Worm (Caenorhabditis elegans): ENCODE data around the gene cdh-4.

The cdh-4 gene

DNA sequence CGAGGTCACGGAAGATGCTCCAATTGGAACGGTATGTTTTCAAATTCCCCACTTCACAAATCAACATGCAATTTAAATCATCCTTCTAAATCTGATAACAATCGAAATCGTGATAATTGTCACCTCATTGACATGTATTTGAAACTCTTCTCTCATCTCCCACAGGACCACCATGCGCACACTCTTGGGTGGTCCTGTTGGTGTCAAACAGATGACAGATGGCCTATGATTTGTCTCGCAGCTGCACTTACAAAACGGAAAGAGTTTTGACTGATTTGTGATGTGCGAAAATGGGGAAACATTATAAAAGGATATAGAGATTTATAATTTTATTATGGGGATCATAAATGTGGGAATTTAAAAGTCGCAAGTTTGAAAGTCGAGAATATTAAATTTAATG lies 3.3 kb downstream of the cdh-4 start:
- TF ChIP-seq mab-5 (tag; optimal IDR thresholded peaks at IDR 0.05), result peak; percentile 0
- TF ChIP-seq ama-1 (optimal IDR thresholded peaks at IDR 0.05), result no peak
- no peak for TF ChIP-seq aly-2 (tag; optimal IDR thresholded peaks at IDR 0.05)

DNA sequence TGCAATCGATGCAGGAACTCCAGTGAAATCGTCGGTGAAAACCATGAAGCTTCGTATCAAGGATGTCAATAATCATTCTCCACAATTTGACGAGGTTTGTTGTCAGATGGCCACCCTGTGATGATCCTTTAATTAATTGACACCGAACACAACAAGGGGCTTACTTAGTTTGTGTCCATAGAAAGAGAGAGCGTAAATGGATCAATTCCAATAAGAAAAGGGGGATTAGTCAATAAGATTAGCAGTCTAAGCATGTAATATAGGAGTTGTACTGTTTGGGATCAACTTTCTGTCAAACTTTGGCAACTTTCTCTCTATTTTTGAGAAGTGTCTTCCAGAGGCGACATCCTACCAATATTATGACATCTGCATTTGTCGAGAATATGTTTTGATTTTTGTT lies 3.9 kb downstream of the cdh-4 start:
- no peak for TF ChIP-seq unc-39 (tag; optimal IDR thresholded peaks at IDR 0.05)
- TF ChIP-seq ztf-11 (tag; optimal IDR thresholded peaks at IDR 0.05), result no peak
- no peak for TF ChIP-seq ceh-16 (tag; optimal IDR thresholded peaks at IDR 0.05)

DNA sequence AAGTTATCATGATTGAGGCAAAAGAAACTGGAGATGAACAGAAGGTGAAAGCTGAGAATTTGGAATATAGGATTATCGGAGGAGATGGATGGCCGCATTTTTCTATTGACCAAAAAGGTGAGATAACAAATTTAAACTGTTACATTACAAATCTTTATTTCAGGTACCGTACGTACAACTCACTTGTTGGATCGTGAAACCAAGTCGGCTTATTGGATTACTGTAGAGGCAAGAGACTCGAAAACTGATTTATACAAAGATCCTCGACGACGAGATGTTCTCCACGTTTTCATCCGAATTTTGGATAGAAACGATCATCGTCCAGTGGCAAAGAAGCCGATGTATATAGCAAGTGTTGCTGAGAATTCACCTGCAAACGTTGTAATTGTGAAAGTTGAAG lies 5.8 kb downstream of the cdh-4 start:
- TF ChIP-seq nhr-11 (tag; optimal IDR thresholded peaks at IDR 0.05), result no peak
- TF ChIP-seq peb-1 (tag; optimal IDR thresholded peaks at IDR 0.05), result no peak
- TF ChIP-seq nhr-77 (tag; optimal IDR thresholded peaks at IDR 0.05), result no peak
- TF ChIP-seq ztf-11 (tag; optimal IDR thresholded peaks at IDR 0.05), result no peak

DNA sequence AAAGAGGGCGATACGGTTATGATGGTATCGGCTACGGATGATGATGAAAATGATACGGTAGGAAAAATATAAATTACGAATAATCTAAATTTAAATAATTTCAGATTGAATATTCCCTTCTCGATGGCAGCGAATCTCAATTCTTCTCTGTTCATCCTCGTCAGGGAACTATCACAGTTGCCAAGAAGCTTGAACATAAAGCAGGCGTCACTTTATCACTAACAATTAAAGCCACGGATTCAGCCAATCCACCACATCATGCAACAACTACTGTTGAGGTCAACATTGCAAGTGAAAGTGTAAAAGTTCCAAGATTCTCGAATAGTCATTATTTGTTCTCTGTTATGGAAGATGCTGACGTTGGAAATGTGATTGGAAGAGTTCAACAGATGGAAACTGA lies 10.8 kb downstream of the cdh-4 start:
- no peak for TF ChIP-seq nhr-6 (tag; optimal IDR thresholded peaks at IDR 0.05)
- TF ChIP-seq lin-11 (tag; optimal IDR thresholded peaks at IDR 0.05), result no peak
- TF ChIP-seq elt-3 (tag; optimal IDR thresholded peaks at IDR 0.05), result no peak
- TF ChIP-seq sem-4 (tag; optimal IDR thresholded peaks at IDR 0.05), result no peak
- no peak for TF ChIP-seq aly-2 (tag; optimal IDR thresholded peaks at IDR 0.05)
- TF ChIP-seq crh-2 (tag; optimal IDR thresholded peaks at IDR 0.05), result no peak
- no peak for TF ChIP-seq snpc-4 (tag; optimal IDR thresholded peaks at IDR 0.05)
- TF ChIP-seq nhr-25 (tag; optimal IDR thresholded peaks at IDR 0.05), result no peak
- no peak for TF ChIP-seq C34F6.9 (tag; optimal IDR thresholded peaks at IDR 0.05)
- no peak for TF ChIP-seq zag-1 (tag; optimal IDR thresholded peaks at IDR 0.05)
- TF ChIP-seq blmp-1 (tag; optimal IDR thresholded peaks at IDR 0.05; ENCODE audit: insufficient read depth), result no peak
- no peak for TF ChIP-seq egl-27 (tag; optimal IDR thresholded peaks at IDR 0.05)
- no peak for TF ChIP-seq unc-55 (GFP tag; optimal IDR thresholded peaks at IDR 0.05)
- TF ChIP-seq alr-1 (tag; optimal IDR thresholded peaks at IDR 0.05), result no peak
- no peak for TF ChIP-seq unc-39 (tag; optimal IDR thresholded peaks at IDR 0.05)

DNA sequence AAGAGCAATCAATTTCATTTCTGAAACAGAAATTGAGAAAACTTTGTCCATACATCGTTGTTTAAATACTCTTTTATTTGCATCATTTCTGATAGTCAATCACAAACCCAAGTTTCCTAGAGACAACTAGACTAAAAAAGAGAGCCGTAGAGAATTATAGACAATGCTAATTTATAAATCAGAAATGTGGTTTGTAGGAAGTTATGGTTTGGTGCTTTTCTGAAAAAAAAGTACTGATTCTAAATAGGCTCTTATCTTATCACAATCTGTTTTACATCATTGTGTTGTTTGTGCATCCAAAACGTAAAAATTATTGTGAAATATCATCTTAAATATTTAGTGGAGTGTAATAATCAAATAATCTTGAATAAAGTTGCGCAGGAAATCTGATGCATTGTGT lies 20.4 kb downstream of the cdh-4 start, which contains the start of gene ugt-62:
Gene ugt-62 (minus strand): TSS at position 20 of the 400 bp plus-strand sequence.
- TF ChIP-seq ama-1 (optimal IDR thresholded peaks at IDR 0.05) (no peak), C34F6.9 (tag; optimal IDR thresholded peaks at IDR 0.05) (no peak), nhr-10 (tag; optimal IDR thresholded peaks at IDR 0.05) (no peak), snpc-4 (tag; optimal IDR thresholded peaks at IDR 0.05) (no peak), elt-1 (tag; optimal IDR thresholded peaks at IDR 0.05) (no peak), lin-11 (tag; optimal IDR thresholded peaks at IDR 0.05) (no peak), crh-2 (tag; optimal IDR thresholded peaks at IDR 0.05) (peak; percentile 58), lsy-2 (tag; optimal IDR thresholded peaks at IDR 0.05) (no peak), elt-3 (tag; optimal IDR thresholded peaks at IDR 0.05) (no peak), ZK546.5 (tag; optimal IDR thresholded peaks at IDR 0.05) (no peak), sma-9 (GFP tag; optimal IDR thresholded peaks at IDR 0.05) (peak; percentile 40), sma-9 (tag; optimal IDR thresholded peaks at IDR 0.05) (no peak), sma-3 (GFP tag; optimal IDR thresholded peaks at IDR 0.05) (no peak), ceh-82 (tag; optimal IDR thresholded peaks at IDR 0.05) (no peak), skn-1 (tag; optimal IDR thresholded peaks at IDR 0.05) (no peak), fos-1 (tag; optimal IDR thresholded peaks at IDR 0.05) (peak; percentile 70), unc-39 (tag; optimal IDR thresholded peaks at IDR 0.05) (no peak), peb-1 (tag; optimal IDR thresholded peaks at IDR 0.05) (no peak), ztf-1 (GFP tag; conservative IDR thresholded peaks at IDR 0.05) (no peak), alr-1 (tag; optimal IDR thresholded peaks at IDR 0.05) (no peak), unc-55 (GFP tag; optimal IDR thresholded peaks at IDR 0.05) (no peak), nhr-11 (tag; optimal IDR thresholded peaks at IDR 0.05) (no peak), mab-5 (tag; optimal IDR thresholded peaks at IDR 0.05) (no peak), lin-39 (tag; optimal IDR thresholded peaks at IDR 0.05) (no peak), R02D3.7 (tag; optimal IDR thresholded peaks at IDR 0.05) (no peak), ztf-4 (tag; optimal IDR thresholded peaks at IDR 0.05) (no peak), nhr-77 (tag; optimal IDR thresholded peaks at IDR 0.05) (no peak), Y55F3AM.14 (GFP tag; optimal IDR thresholded peaks at IDR 0.05) (no peak), nhr-129 (tag; optimal IDR thresholded peaks at IDR 0.05) (peak; percentile 38), F13H6.1 (tag; optimal IDR thresholded peaks at IDR 0.05) (no peak), gmeb-1 (tag; optimal IDR thresholded peaks at IDR 0.05) (no peak)
